Worm (Caenorhabditis elegans): ENCODE results near the gene grsp-2.

grsp-2 gene

DNA sequence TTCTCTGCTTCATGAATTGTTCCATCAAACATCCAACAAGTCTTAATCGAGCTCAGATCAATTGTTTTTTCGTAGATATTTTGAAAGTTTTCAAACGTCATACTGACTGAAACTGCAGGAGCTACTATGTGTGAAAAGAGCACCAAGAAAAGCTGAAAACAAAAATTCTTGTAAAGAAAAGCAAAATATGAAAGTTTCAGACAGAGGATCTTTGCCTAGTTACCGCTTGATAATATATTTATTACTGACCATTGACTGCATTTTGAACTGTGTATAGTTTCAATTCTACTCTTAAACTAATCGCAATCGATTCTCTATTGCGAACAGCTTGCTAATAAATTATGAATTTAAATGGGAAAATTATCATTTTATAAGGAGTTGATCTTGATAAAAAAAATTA is 17.9 kb upstream of the grsp-2 start, which contains the start of gene clec-182:
TSS of gene clec-182 (minus strand) at position 101 of the 400 bp plus-strand sequence.
- TF ChIP-seq hlh-30 (tag; optimal IDR thresholded peaks at IDR 0.05; ENCODE audit: insufficient read depth), result no peak
- TF ChIP-seq zfp-2 (tag; optimal IDR thresholded peaks at IDR 0.05), result no peak
- no peak for TF ChIP-seq zfp-3 (GFP tag; conservative IDR thresholded peaks at IDR 0.05)
- no peak for TF ChIP-seq nhr-6 (tag; optimal IDR thresholded peaks at IDR 0.05)
- TF ChIP-seq daf-19 (GFP tag; conservative IDR thresholded peaks at IDR 0.05), result no peak
- no peak for TF ChIP-seq nhr-76 (tag; optimal IDR thresholded peaks at IDR 0.05)
- no peak for TF ChIP-seq lim-7 (GFP tag; IDR thresholded peaks at IDR 0.05)
- TF ChIP-seq Y5F2A.4 (GFP tag; optimal IDR thresholded peaks at IDR 0.05), result no peak
- no peak for TF ChIP-seq lin-1 (GFP tag; IDR thresholded peaks at IDR 0.05)
- no peak for TF ChIP-seq Y75B8A.6 (GFP tag; IDR thresholded peaks at IDR 0.05)
- TF ChIP-seq daf-8 (GFP tag; IDR thresholded peaks at IDR 0.05), result no peak
- TF ChIP-seq spr-3 (GFP tag; optimal IDR thresholded peaks at IDR 0.05), result no peak
- TF ChIP-seq pha-4 (GFP tag; IDR thresholded peaks at IDR 0.05), result no peak
- no peak for TF ChIP-seq pha-4 (tag; optimal IDR thresholded peaks at IDR 0.05)
- TF ChIP-seq nhr-102 (tag; optimal IDR thresholded peaks at IDR 0.05), result no peak
- TF ChIP-seq arid-1 (GFP tag; conservative IDR thresholded peaks at IDR 0.05), result no peak
- no peak for TF ChIP-seq nhr-41 (GFP tag; IDR thresholded peaks at IDR 0.05)
- TF ChIP-seq fos-1 (tag; optimal IDR thresholded peaks at IDR 0.05), result no peak
- no peak for TF ChIP-seq R02D3.7 (tag; optimal IDR thresholded peaks at IDR 0.05)
- no peak for TF ChIP-seq rbr-2 (tag; optimal IDR thresholded peaks at IDR 0.05)

DNA sequence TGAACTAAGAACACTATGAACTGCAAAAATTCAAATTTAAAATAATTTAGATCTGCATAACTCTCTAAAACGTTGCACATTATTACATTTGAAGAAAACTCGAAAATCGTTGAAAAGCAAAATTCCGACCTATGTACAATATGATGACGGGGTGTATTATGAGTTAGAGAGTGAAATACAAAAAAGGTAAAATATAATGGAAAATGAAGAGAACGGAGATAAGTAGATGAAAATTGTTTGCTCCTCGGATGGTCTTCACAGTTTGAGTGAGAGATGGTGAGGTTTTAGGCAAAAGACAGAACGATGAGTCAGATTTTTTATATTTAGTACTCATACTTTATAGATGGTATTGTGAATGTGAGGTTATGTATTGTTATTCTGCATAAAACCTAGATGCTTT is 8.8 kb upstream of the grsp-2 start:
- no peak for TF ChIP-seq egl-43 (GFP tag; IDR thresholded peaks at IDR 0.05)
- TF ChIP-seq nhr-6 (tag; optimal IDR thresholded peaks at IDR 0.05), result no peak
- TF ChIP-seq pqm-1 (tag; optimal IDR thresholded peaks at IDR 0.05), result peak; percentile 9
- no peak for TF ChIP-seq ceh-32 (tag; optimal IDR thresholded peaks at IDR 0.05; ENCODE audit: poor library complexity)
- TF ChIP-seq dve-1 (tag; optimal IDR thresholded peaks at IDR 0.05; ENCODE audit: insufficient read depth), result peak; percentile 48
- TF ChIP-seq daf-16 (GFP tag; optimal IDR thresholded peaks at IDR 0.05), result no peak
- TF ChIP-seq daf-16 (tag; optimal IDR thresholded peaks at IDR 0.05), result peak; percentile 51
- TF ChIP-seq nhr-28 (tag; optimal IDR thresholded peaks at IDR 0.05), result peak; percentile 1
- no peak for TF ChIP-seq Y75B8A.6 (GFP tag; IDR thresholded peaks at IDR 0.05)
- TF ChIP-seq daf-8 (GFP tag; IDR thresholded peaks at IDR 0.05), result no peak
- TF ChIP-seq nhr-25 (tag; optimal IDR thresholded peaks at IDR 0.05; ENCODE audit: borderline replicate concordance, insufficient read depth), result no peak
- TF ChIP-seq ama-1 (optimal IDR thresholded peaks at IDR 0.05), result no peak

DNA sequence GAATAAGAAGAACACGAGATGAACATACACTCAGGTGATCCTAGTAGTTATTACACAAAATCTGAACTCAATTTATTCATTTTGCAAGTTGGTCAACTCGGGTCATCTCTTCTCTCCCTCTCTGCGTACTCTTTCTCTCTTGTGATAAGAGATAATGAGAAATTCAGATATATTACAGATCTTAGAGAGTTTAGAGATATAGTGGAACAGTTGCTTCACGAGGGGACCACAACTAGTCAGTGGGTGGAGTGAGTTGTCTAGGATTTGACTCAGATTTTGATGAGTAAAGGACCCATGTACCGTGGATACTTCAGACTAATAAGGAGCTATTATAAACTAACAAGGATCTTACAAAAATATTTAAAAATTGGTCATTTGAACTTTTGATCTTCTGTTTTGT is 2.5 kb upstream of the grsp-2 start, which contains the start of gene exc-5:
TSS of gene exc-5 (minus strand) at position 57 of the 400 bp plus-strand sequence.
- TF ChIP-seq aha-1 (tag) (peak; percentile 72), zfp-3 (GFP tag; conservative IDR thresholded peaks at IDR 0.05) (no peak), nhr-11 (tag; optimal IDR thresholded peaks at IDR 0.05) (peak; percentile 8)

DNA sequence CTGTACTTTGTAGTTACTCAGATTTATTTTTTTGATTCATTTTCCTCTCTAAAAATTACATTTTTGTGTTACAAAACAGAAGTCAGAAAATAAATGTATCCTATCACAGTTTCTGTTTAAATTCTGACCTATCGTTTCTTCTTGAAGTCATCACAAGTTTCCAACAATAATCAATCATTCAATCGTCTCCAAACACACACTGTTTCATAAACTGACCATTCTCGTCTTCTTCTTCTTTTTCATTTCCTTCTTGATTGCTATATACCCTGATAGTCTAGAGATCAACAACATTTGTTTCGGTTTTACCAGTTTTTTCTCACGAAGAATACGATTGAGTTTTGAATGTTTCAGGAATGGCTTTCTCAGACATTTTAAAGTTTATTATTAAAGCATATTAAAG is 967 bp upstream of the grsp-2 start:
- TF ChIP-seq hlh-30 (tag; optimal IDR thresholded peaks at IDR 0.05; ENCODE audit: insufficient read depth), result peak; percentile 0
- peak; percentile 75 for TF ChIP-seq nhr-28 (tag; optimal IDR thresholded peaks at IDR 0.05)
- no peak for TF ChIP-seq php-3 (GFP tag; IDR thresholded peaks at IDR 0.05)

DNA sequence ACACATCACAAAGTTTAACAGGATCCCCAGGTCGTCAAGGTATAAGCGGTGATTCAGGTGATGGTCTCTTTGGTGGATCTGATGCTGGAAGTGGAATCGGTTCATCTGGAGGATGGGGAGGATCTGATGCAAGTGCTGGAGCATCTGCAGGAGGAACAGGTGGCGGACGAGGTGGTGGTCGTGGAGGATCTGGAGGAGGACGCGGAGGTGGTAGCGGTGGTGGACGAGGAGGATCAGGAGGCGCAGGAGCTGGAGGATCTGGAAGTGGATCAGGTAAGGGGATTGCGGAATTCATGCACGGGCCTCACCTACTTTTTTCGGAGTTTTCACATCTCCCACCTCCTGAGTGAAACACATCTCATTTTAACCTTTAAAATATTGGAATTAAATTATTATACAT is 488 bp downstream of the grsp-2 start:
- TF ChIP-seq ztf-11 (tag; optimal IDR thresholded peaks at IDR 0.05) (no peak), zip-2 (tag; optimal IDR thresholded peaks at IDR 0.05) (no peak), set-16 (GFP tag; IDR thresholded peaks at IDR 0.05) (peak; percentile 93; the same call in 1 of the 2 replicates), dmd-8 (GFP tag; IDR thresholded peaks at IDR 0.05) (0 out of 2 replicates have a peak, but pooled peaks have one; percentile 7), egl-43 (GFP tag; IDR thresholded peaks at IDR 0.05) (no peak), aly-2 (tag; optimal IDR thresholded peaks at IDR 0.05) (no peak), zfp-2 (tag; optimal IDR thresholded peaks at IDR 0.05) (no peak), nhr-25 (tag; optimal IDR thresholded peaks at IDR 0.05; ENCODE audit: borderline replicate concordance, insufficient read depth) (no peak)

Data from whole organism, L4 larva.